Fruit fly (Drosophila melanogaster): ENCODE data around the gene Had1.

Had1 gene

DNA sequence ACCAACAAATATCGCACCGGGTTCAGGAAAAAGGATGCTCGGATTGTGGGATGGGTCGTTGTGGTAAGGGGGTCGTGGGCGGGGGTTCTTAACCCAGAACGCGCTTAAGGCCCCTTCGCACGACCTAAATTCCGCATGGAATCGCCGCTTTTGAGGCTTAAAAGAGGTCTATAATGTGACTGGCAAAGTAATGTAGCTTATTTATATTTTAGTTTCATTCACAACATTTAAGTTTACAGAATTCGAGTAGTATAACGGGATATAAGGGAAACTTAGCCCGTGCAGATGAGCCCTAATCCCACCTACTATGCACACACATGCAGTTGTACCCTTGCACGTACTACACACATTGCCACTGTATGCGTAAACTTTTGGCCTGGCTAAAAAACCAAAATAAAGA, 29.7 kb downstream of the Had1 start (continued):
- TF ChIP-seq klu (GFP tag; IDR thresholded peaks at IDR 0.05) (peak; percentile 25; the same call in 1 of the 2 replicates), CG4730 (GFP tag; IDR thresholded peaks at IDR 0.05) (peak; percentile 68), unpg (GFP tag; optimal IDR thresholded peaks at IDR 0.05) (peak; percentile 89), CG8281 (tag; optimal IDR thresholded peaks at IDR 0.05) (peak; percentile 71), prd (optimal IDR thresholded peaks at IDR 0.05) (no peak), prd (GFP tag; IDR thresholded peaks at IDR 0.05) (peak; percentile 86), ci (GFP tag; IDR thresholded peaks at IDR 0.05) (peak; percentile 95), CG2678 (tag; optimal IDR thresholded peaks at IDR 0.05) (peak; percentile 89), CG7839 (tag; optimal IDR thresholded peaks at IDR 0.05) (peak; percentile 88), ash1 (GFP tag; optimal IDR thresholded peaks at IDR 0.05) (no peak), dmrt99B (tag; optimal IDR thresholded peaks at IDR 0.05) (peak; percentile 87), eyg (GFP tag; optimal IDR thresholded peaks at IDR 0.05) (no peak), trh (GFP tag; optimal IDR thresholded peaks at IDR 0.05) (peak; percentile 7), CG4282 (GFP tag; optimal IDR thresholded peaks at IDR 0.05) (no peak), CG3995 (GFP tag; optimal IDR thresholded peaks at IDR 0.05) (no peak), CG12219 (GFP tag; optimal IDR thresholded peaks at IDR 0.05) (peak; percentile 87), crol (GFP tag; IDR thresholded peaks at IDR 0.05) (no peak), vfl (GFP tag; optimal IDR thresholded peaks at IDR 0.05) (no peak), CG10147 (GFP tag; optimal IDR thresholded peaks at IDR 0.05) (peak; percentile 71), ase (GFP tag; IDR thresholded peaks at IDR 0.05) (peak; percentile 80), abd-A (tag; optimal IDR thresholded peaks at IDR 0.05) (no peak), dan (GFP tag; IDR thresholded peaks at IDR 0.05) (peak; percentile 63; the same call in 1 of the 2 replicates), Chrac-16 (GFP tag; optimal IDR thresholded peaks at IDR 0.05) (peak; percentile 42), CG4707 (GFP tag; optimal IDR thresholded peaks at IDR 0.05) (peak; percentile 81), CG11398 (GFP tag; optimal IDR thresholded peaks at IDR 0.05) (peak; percentile 18), CG12659 (GFP tag; optimal IDR thresholded peaks at IDR 0.05) (peak; percentile 60), ara (GFP tag; IDR thresholded peaks at IDR 0.05) (peak; percentile 88), CG10209 (GFP tag; optimal IDR thresholded peaks at IDR 0.05) (peak; percentile 83), HmgZ (tag; optimal IDR thresholded peaks at IDR 0.05) (peak; percentile 79), maf-S (GFP tag; optimal IDR thresholded peaks at IDR 0.05) (no peak), CG31388 (GFP tag; optimal IDR thresholded peaks at IDR 0.05) (no peak), CG1647 (GFP tag; optimal IDR thresholded peaks at IDR 0.05) (peak; percentile 51), sug (tag; optimal IDR thresholded peaks at IDR 0.05) (peak; percentile 57), zen2 (GFP tag; IDR thresholded peaks at IDR 0.05; ENCODE audit: partially characterized antibody) (no peak), CG18599 (GFP tag; optimal IDR thresholded peaks at IDR 0.05) (peak; percentile 89), slbo (GFP tag; IDR thresholded peaks at IDR 0.05) (peak; percentile 72), CG16779 (GFP tag; IDR thresholded peaks at IDR 0.05) (0 out of 2 replicates have a peak, but pooled peaks have one; percentile 62), rib (GFP tag; IDR thresholded peaks at IDR 0.05) (0 out of 2 replicates have a peak, but pooled peaks have one; percentile 9), seq (GFP tag; IDR thresholded peaks at IDR 0.05) (peak; percentile 88), ac (GFP tag; optimal IDR thresholded peaks at IDR 0.05) (peak; percentile 82), vnd (GFP tag; IDR thresholded peaks at IDR 0.05; ENCODE audit: partially characterized antibody) (no peak), cas (GFP tag; IDR thresholded peaks at IDR 0.05) (0 out of 2 replicates have a peak, but pooled peaks have one; percentile 32), hbn (GFP tag; IDR thresholded peaks at IDR 0.05; ENCODE audit: partially characterized antibody) (no peak), grau (tag; optimal IDR thresholded peaks at IDR 0.05) (peak; percentile 84), kah (GFP tag; optimal IDR thresholded peaks at IDR 0.05) (peak; percentile 76), CG8359 (GFP tag; optimal IDR thresholded peaks at IDR 0.05; ENCODE audit: borderline replicate concordance) (peak; percentile 75), CG18764 (GFP tag; optimal IDR thresholded peaks at IDR 0.05) (peak; percentile 97), chn (GFP tag; optimal IDR thresholded peaks at IDR 0.05) (peak; percentile 52), CG18476 (GFP tag; optimal IDR thresholded peaks at IDR 0.05) (peak; percentile 34), jing (GFP tag; optimal IDR thresholded peaks at IDR 0.05) (peak; percentile 69), amos (GFP tag; IDR thresholded peaks at IDR 0.05; ENCODE audit: partially characterized antibody) (no peak)

Measured in whole organism, embryonic.